Worm (Caenorhabditis elegans) whole organism, dauer: ENCODE data around the gene C24D10.5.
"Not testable (repeated sequence)": the region's sequence is repeated elsewhere in the genome, so short reads cannot be mapped to it uniquely, and the experiment has no call there.

Source experiments
- unc-62 ChIP-seq: sonication (generic microtip); optimal IDR thresholded peaks from 2 replicates; lab custom pipeline; 2017; ENCODE audit warnings: missing biosample characterization, missing genetic modification reagents, missing genetic modification characterization

The C24D10.5 gene

DNA sequence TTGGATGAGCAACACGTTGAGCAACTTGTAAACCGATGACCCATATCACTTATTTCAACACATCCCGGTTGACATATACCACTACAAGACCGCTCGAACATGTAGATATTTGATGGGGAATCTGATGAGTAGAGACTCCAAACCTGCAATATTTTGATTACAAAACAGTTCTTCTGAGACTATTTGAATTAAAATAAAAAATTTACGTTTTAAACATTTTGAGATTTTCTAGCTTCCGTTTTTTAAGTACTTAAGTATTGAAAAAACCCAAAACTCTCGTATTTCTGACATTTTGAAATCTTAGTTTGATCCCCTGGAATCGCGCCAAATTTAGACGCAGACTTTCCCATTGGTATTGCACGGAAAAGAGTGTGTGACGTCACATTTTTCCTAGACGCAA is 7.3 kb downstream of the C24D10.5 start, which contains the start of gene C24D10.49:
C24D10.49 (minus strand) TSS at position 101 of the 400 bp plus-strand sequence.
- no peak for TF ChIP-seq unc-62 (GFP tag; lab: Kevin White, UChicago)

DNA sequence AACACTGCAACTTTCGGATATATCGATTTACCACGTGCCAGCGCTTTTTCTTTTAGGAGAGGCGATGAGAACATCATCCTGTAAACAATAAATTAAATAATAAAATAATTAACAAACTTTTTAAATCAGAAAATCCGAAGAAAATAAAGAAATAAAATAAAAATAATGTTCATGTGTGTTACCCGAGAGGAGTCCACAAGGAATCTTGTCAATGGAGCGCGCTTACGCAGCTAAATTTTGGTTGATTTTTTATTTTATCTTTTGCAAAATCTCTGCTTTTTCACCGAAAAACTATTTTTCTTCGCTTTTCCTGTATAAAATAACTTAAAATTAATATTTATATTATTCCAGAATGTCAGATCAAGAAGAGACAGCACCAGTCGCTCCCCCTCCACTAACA is 10.3 kb downstream of the C24D10.5 start, which contains the start of the genes C24D10.6 and C24D10.4:
C24D10.6 (minus strand) TSS at position 78 of the 400 bp plus-strand sequence.
C24D10.4 (plus strand) TSS at position 352 of the 400 bp plus-strand sequence.
- TF ChIP-seq unc-62 (GFP tag; lab: Kevin White, UChicago): no peak

DNA sequence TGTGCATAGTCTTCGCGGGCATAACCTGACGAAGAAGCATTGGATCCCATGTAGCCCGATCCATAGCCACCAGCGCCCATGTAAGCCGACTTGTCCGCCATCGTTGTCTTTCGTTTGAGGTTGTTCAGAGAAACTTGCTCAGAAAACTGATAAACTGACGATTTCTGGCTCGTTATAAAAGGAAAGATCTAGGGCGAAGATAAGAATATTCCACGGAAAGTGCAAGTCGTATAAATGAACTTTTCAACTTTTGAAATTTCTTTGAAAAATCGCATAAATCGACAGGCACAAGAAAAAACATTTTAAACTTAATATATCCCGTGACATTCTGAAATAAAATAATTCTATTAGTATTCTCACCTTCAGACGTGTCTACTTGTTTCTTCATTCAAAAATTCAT is 13.0 kb downstream of the C24D10.5 start, which contains the start of the genes nspd-3 and C24D10.2:
nspd-3 (minus strand) TSS at position 101 of the 400 bp plus-strand sequence.
C24D10.2 (plus strand) TSS at position 399 of the 400 bp plus-strand sequence.
- TF ChIP-seq unc-62 (GFP tag; lab: Kevin White, UChicago): not testable (repeated sequence)

DNA sequence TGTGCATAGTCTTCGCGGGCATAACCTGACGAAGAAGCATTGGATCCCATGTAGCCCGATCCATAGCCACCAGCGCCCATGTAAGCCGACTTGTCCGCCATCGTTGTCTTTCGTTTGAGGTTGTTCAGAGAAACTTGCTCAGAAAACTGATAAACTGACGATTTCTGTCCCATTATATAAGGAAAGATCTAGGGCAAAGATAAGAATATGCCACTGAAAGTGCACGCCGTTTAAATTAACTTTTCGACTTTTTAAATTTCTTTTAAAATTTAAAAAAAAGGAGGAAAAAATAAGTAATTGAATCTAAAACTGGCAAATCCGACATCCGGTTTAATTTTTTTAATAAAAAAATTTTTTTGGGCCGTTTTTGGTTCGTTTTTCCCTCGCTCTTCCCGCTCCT is 15.7 kb downstream of the C24D10.5 start, which contains the start of gene nspd-6:
nspd-6 (minus strand) TSS at position 101 of the 400 bp plus-strand sequence.
- not testable (repeated sequence) for TF ChIP-seq unc-62 (GFP tag; lab: Kevin White, UChicago)

DNA sequence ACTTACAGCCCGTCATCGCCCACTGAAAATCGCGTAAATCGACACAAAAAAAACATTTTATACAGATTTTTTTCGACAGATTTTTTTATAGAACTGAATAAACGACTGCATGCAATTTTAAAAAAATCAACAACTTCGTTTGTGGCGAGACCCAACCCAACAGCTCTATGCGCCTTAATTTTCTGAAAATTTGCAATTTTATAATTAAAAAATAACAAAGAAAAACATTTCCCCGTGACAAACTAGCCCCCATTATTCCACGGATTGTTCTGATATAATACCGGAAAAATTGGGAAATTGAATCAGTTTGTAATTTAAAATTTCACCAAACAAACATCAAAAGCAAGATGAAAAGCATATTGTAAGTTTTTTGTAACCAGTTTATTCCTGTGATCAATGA is 16.1 kb downstream of the C24D10.5 start, which contains the start of gene ptp-5.1:
ptp-5.1 (plus strand) TSS at position 301 of the 400 bp plus-strand sequence.
- TF ChIP-seq unc-62 (GFP tag; lab: Kevin White, UChicago): no peak

DNA sequence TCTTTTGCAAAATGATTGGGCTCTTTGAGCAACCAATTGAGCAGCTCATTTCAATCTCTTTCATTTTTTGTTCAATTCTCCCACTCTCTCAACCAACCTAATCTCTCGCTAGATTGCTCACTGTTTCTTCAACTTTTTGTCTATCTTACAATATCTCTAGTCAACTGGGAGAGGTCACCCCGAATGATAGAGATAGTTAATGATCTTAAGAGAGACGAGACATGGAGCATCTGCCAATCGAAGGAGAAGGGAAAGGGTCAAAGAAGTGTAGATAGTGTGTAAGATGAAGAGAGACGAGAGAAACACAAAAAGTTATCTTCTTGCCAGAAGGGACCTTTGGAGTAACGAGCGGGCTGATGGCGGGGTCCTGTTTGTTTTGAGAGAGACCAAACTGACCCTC is 19.4 kb downstream of the C24D10.5 start:
- TF ChIP-seq unc-62 (GFP tag; lab: Kevin White, UChicago): no peak

DNA sequence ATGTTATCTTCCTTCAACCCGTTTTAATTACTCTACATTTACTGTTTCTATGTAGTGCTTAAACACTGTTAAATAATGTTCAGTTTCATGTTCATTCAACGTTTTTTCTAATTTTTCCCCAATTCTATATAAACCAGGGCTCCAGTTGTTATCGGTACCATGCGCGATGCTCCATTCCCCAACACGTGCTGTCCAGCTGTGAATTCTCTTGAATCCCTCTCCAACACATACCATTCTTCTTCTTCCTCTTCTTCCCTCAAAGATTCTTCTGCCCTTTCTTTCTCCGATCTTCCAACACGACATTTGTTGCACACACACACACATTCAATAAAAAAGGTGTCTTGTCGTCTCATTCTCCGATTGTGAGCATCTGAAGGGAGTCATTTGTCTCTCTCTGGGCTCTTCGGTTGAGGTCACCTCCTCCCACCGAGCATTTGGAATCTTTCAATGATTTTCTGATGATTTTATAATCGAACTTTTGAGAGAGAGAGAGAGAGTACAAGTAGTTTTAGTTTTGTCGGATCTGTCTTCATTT is 22.2 kb downstream of the C24D10.5 start:
- no peak for TF ChIP-seq unc-62 (GFP tag; lab: Kevin White, UChicago)

DNA sequence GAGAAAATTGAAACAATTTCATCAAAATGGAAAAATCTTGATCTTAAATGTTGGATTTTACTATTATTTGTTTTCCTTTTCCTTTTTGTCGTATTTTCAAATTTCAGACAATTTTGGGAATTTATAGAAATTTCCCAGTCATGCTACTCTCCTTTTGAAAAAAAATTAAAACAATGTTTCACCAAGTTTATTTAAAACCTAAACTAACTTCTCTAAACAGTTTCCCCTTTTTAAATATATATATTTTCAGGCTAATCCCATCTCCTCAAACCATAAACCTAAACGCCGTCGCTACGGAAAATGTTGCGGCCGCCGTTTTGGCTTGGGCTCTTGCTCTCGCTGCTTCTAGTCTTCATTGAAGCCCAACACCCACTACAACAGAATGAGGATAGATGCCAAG is 23.1 kb downstream of the C24D10.5 start, which contains the start of gene lam-1:
lam-1 (plus strand) TSS at position 301 of the 400 bp plus-strand sequence.
- no peak for TF ChIP-seq unc-62 (GFP tag; lab: Kevin White, UChicago)

DNA sequence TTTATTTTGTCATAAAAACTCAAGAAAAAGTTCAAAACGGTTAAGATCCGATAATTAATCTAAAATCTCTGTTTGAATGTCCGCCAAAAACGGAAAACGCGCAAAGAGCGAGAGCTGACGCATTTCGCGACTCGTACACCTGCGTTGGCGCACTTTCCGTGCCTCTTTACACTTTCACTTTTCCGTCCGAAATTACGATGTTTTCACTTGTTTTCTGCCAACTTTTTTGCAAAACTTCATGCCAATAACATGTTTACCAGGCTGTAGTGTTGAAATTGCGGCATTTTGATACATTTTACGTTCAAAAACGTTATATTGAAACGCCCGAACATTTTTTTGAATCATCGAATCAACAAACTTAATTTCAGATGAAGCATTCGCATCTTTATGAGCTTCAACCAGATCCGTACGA is 33.9 kb downstream of the C24D10.5 start, which contains the start of gene W03F8.4:
W03F8.4 (plus strand) TSS at position 369 of the 412 bp plus-strand sequence.
- TF ChIP-seq unc-62 (GFP tag; lab: Kevin White, UChicago): no peak

DNA sequence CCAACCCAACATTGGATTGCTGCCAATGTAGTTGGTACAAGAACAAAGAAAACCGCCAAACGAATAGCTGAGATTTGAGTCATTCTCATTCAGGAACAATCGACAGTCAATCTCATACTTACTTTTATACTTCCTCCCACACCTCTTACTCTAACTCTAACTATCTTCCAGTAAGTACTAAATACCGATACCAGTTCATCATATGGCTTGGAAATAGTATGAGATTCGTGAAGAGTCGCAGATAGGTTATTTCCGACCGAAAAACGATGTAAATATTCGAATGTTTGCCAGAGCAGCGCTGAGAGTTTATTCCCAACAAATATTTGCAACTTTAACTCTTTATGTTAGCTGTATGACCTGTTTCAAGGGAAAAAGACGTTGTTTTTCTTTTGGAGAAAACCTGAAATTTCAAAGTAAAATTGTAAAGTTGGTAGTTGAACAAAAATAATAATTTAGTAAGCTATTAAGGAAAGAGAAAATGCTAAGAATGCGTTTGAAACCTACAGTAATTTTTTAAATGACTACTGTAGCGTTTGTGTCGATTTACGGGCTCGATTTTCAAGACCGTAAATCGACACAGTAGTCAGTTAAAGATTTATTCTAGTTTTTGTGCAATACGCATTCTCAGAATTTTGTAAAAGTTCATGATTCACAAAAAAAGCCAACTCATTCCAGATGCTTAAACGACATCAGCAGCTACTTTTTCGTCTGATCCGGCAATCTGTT is 36.8 kb downstream of the C24D10.5 start, which contains the start of the genes W03F8.6 and mtrf-1L:
W03F8.6 (minus strand) TSS at position 101 of the 726 bp plus-strand sequence.
mtrf-1L (plus strand) TSS at position 676 of the 726 bp plus-strand sequence.
- no peak for TF ChIP-seq unc-62 (GFP tag; lab: Kevin White, UChicago)

DNA sequence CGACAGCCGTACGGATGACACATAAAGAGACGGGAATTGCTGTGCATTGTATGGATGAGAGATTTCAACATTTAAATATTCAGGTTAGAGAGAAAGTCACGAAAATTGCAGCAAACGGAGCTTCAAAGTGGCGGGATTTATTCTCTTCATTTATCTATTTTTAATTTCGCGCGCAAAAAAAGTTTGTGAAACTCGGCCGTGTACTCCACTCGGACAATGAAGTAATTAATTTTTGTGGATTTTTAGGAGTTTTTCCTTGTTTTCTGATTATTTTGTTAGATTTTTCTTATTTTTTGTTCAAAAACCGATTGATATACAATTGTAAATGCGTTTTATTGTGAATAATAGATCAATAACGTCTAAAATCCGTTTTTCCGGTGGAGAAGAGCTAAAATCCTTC is 38.2 kb downstream of the C24D10.5 start:
- TF ChIP-seq unc-62 (GFP tag; lab: Kevin White, UChicago): no peak

DNA sequence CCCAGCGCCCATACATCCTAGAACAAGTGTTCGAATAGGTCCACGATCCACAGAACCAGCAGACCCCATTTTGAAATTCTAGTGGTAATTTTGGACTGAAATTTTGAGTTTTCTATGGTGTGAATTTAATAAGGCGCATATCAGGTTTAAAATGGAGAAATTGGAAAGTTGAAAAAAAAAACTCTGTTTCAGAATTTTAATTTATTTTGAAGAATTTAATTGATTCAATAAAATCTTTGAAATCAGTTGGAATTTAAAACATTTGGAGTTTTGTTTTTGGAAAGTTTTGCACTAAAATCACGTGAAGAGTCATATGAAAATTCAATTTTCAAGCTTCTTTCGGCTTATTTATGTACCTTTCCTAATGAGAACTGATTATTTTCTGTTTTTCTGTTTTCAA is 45.6 kb downstream of the C24D10.5 start, which contains the start of gene gpa-18:
gpa-18 (minus strand) TSS at position 101 of the 400 bp plus-strand sequence.
- no peak for TF ChIP-seq unc-62 (GFP tag; lab: Kevin White, UChicago)

DNA sequence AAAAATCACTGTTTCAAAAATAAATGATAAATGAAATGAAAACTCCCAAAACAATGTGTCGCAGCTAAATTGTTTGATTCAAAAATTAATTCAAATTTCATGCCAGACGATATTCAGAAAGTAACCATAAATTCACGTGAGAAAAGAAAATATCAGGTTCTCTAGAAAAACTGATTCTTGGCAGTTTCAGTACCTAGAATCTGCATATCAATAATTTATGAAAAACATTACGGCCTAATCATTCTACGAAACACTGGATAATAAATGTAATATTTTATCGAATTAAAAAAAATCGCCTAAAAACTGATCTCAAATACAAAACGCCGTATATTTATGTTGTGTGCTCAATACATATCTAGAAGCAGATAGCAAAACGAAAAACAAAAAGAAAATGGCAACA is 50.9 kb downstream of the C24D10.5 start:
- no peak for TF ChIP-seq unc-62 (GFP tag; lab: Kevin White, UChicago)
